Worm (Caenorhabditis elegans): ENCODE results near the gene dars-1.

dars-1 gene

ce11 chrIII:9455980-9456658 is 34.9 kb downstream of the dars-1 start, which contains the start of the genes rheb-1 and spk-1 (continued):
- TF ChIP-seq hpl-2 (GFP tag; optimal IDR thresholded peaks at IDR 0.05) = peak; percentile 55
- peak; percentile 61 for TF ChIP-seq nhr-237 (tag; optimal IDR thresholded peaks at IDR 0.05)
- peak; percentile 92 for TF ChIP-seq nhr-85 (tag)
- no peak for TF ChIP-seq Y116A8C.19 (tag; optimal IDR thresholded peaks at IDR 0.05; ENCODE audit: borderline replicate concordance)
- no peak for TF ChIP-seq nhr-12 (tag; optimal IDR thresholded peaks at IDR 0.05)
- peak; percentile 60 for TF ChIP-seq mab-9 (GFP tag; IDR thresholded peaks at IDR 0.05)
- peak; percentile 81 for TF ChIP-seq unc-130 (tag; optimal IDR thresholded peaks at IDR 0.05)
- TF ChIP-seq nhr-84 (tag; optimal IDR thresholded peaks at IDR 0.05) = no peak
- peak; percentile 83 for TF ChIP-seq skn-1 (tag; optimal IDR thresholded peaks at IDR 0.05)
- TF ChIP-seq ztf-4 (tag; optimal IDR thresholded peaks at IDR 0.05) = peak; percentile 76
- peak; percentile 59 for TF ChIP-seq zip-4 (GFP tag; optimal IDR thresholded peaks at IDR 0.05)
- peak; percentile 87 for TF ChIP-seq xbp-1 (tag; optimal IDR thresholded peaks at IDR 0.05)
- peak; percentile 53 for TF ChIP-seq fkh-10 (GFP tag; optimal IDR thresholded peaks at IDR 0.05)
- peak; percentile 58 for TF ChIP-seq nhr-11 (tag; optimal IDR thresholded peaks at IDR 0.05)
- peak; percentile 50 for TF ChIP-seq grh-1 (GFP tag; IDR thresholded peaks at IDR 0.05)
- peak; percentile 77 for TF ChIP-seq fos-1 (tag; optimal IDR thresholded peaks at IDR 0.05)
- TF ChIP-seq nhr-76 (tag; optimal IDR thresholded peaks at IDR 0.05) = no peak
- TF ChIP-seq snu-23 (GFP tag; optimal IDR thresholded peaks at IDR 0.05) = peak; percentile 93
- TF ChIP-seq ceh-88 (GFP tag; IDR thresholded peaks at IDR 0.05) = peak; percentile 69; the same call in 1 of the 2 replicates
- TF ChIP-seq irx-1 (tag; optimal IDR thresholded peaks at IDR 0.05) = peak; percentile 57
- no peak for TF ChIP-seq tlp-1 (tag; optimal IDR thresholded peaks at IDR 0.05)
- TF ChIP-seq mep-1 (tag; optimal IDR thresholded peaks at IDR 0.05) = peak; percentile 93
- TF ChIP-seq dsc-1 (tag; optimal IDR thresholded peaks at IDR 0.05) = peak; percentile 85
- TF ChIP-seq unc-62 (GFP tag; optimal IDR thresholded peaks at IDR 0.05) = no peak
- TF ChIP-seq mef-2 (tag; optimal IDR thresholded peaks at IDR 0.05) = peak; percentile 79
- TF ChIP-seq nhr-19 (GFP tag; conservative IDR thresholded peaks at IDR 0.05) = peak; percentile 89
- peak in 3 of 6 experiments; percentile 54 to 62 (median 59) for TF ChIP-seq elt-3 (tag; optimal IDR thresholded peaks at IDR 0.05)
- TF ChIP-seq nhr-77 (tag; optimal IDR thresholded peaks at IDR 0.05) = peak; percentile 76
- TF ChIP-seq mdl-1 (tag; optimal IDR thresholded peaks at IDR 0.05) = peak in 1 of 2 experiments; percentile 68
- TF ChIP-seq fkh-8 (tag; optimal IDR thresholded peaks at IDR 0.05) = peak; percentile 94
- peak; percentile 8 for TF ChIP-seq sox-4 (tag; optimal IDR thresholded peaks at IDR 0.05)
- TF ChIP-seq lir-3 (tag; optimal IDR thresholded peaks at IDR 0.05; ENCODE audit: poor library complexity) = peak; percentile 71
- peak; percentile 84 for TF ChIP-seq C16A3.4 (tag; optimal IDR thresholded peaks at IDR 0.05)
- TF ChIP-seq sup-37 (GFP tag; optimal IDR thresholded peaks at IDR 0.05) = peak; percentile 57
- TF ChIP-seq ztf-11 (tag; optimal IDR thresholded peaks at IDR 0.05) = peak in 1 of 2 experiments; percentile 43
- TF ChIP-seq nhr-71 (tag; optimal IDR thresholded peaks at IDR 0.05) = peak; percentile 95
- peak; percentile 83 to 84 for TF ChIP-seq efl-1 (optimal IDR thresholded peaks at IDR 0.05)
- TF ChIP-seq efl-1 (GFP tag; optimal IDR thresholded peaks at IDR 0.05 in 1 of 2) = peak; percentile 69 to 97
- peak; percentile 85 for TF ChIP-seq nhr-90 (tag; optimal IDR thresholded peaks at IDR 0.05; ENCODE audit: poor library complexity)
- no peak for TF ChIP-seq unc-98 (GFP tag; IDR thresholded peaks at IDR 0.05)
- peak; percentile 82 for TF ChIP-seq unc-86 (tag; optimal IDR thresholded peaks at IDR 0.05)
- peak; percentile 92 for TF ChIP-seq rnt-1 (tag; optimal IDR thresholded peaks at IDR 0.05)
- TF ChIP-seq hlh-17 (GFP tag; optimal IDR thresholded peaks at IDR 0.05; ENCODE audit: borderline replicate concordance) = no peak
- peak; percentile 63 to 76 (median 75) for TF ChIP-seq dpl-1 (GFP tag; optimal IDR thresholded peaks at IDR 0.05)
- TF ChIP-seq isw-1 (GFP tag; IDR thresholded peaks at IDR 0.05) = peak; percentile 80
